Worm (Caenorhabditis elegans): ENCODE data around the gene R160.12.

DNA sequence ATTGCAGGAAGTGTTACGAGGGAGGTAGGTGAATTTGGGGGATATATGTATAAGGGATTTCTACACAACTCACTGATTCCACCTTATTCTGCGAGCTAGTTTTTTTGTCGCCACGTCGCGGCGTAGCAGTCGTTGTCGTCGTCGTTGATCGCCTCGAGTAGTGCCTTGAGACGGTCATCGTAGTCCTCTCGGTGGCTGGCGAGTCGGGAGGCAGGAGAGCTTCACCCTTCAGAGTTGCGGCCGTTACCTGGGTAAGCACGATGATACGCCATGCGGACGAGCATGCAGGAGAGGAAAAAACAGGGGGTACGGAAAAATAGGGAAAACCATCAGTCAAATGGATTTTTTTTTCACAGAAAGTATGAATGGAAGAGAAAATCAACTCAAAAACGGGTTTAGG is 35.6 kb upstream of the R160.12 start:
- TF ChIP-seq ztf-23 (GFP tag; IDR thresholded peaks at IDR 0.05) (no peak), cog-1 (tag; optimal IDR thresholded peaks at IDR 0.05) (no peak), klf-2 (GFP tag; conservative IDR thresholded peaks at IDR 0.05) (no peak), ref-1 (GFP tag; conservative IDR thresholded peaks at IDR 0.05) (no peak)

Measured in whole organism, midembryonic.